Fruit fly (Drosophila melanogaster) whole organism, pupa: ENCODE measurements around the gene CG11279.

Source experiments
- CG34367 ChIP-seq: fragments of 200-800 bp; sonication (Bioruptor generic); optimal IDR thresholded peaks from 2 replicates; lab custom pipeline; 2018; ENCODE audit warnings: missing biosample characterization, mild to moderate bottlenecking, missing genetic modification characterization
- EcR ChIP-seq: fragments of 200-800 bp; sonication (Bioruptor generic); optimal IDR thresholded peaks from 3 replicates; lab custom pipeline; 2019; ENCODE audit warnings: missing biosample characterization, missing genetic modification characterization, mild to moderate bottlenecking, moderate library complexity, missing genetic modification reagents

dm6 chr3L:13026872-13027271 is 19.9 kb upstream of the CG11279 start:
- TF ChIP-seq EcR (GFP tag; lab: Kevin White, UChicago) (no peak), CG34367 (no peak)
